Worm (Caenorhabditis elegans): ENCODE data around the gene srd-11.

Gene srd-11

DNA sequence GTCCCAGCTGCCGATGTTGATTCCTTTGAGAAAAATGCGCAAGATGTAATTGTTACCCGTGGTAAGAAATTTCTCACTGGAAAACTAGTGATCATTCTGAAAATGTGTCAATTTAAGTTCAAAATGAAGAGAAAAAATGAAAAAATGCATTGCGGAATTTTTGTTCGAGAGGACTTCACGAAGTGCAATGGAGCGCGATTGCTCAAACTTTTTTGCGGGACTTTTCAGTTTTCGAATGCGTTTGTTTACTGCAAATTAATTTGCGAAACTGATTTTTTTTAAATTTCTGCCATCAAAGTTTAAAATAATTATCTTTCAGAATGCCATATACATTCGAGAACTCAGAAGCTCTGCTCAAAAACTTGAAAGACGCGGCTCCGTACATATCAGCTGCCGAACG is 51.1 kb downstream of the srd-11 start, which contains the start of the genes nuaf-1 and bir-2 (continued):
- TF ChIP-seq F44E2.7 (GFP tag; IDR thresholded peaks at IDR 0.05) (no peak), nhr-77 (tag; optimal IDR thresholded peaks at IDR 0.05) (no peak), mxl-3 (GFP tag; optimal IDR thresholded peaks at IDR 0.05) (no peak), spr-1 (tag; optimal IDR thresholded peaks at IDR 0.05) (no peak), fkh-10 (GFP tag; optimal IDR thresholded peaks at IDR 0.05) (no peak), egl-27 (tag; optimal IDR thresholded peaks at IDR 0.05) (no peak), F37D6.2 (tag; optimal IDR thresholded peaks at IDR 0.05) (no peak), lim-7 (GFP tag; IDR thresholded peaks at IDR 0.05) (no peak), mdt-29 (GFP tag; IDR thresholded peaks at IDR 0.05) (no peak), Y75B8A.6 (GFP tag; IDR thresholded peaks at IDR 0.05) (no peak), egl-43 (GFP tag; IDR thresholded peaks at IDR 0.05) (no peak), dmd-6 (GFP tag; IDR thresholded peaks at IDR 0.05) (no peak), ZK337.2 (GFP tag; IDR thresholded peaks at IDR 0.05) (no peak), madf-5 (GFP tag; IDR thresholded peaks at IDR 0.05) (no peak), madf-9 (GFP tag; conservative IDR thresholded peaks at IDR 0.05) (no peak), nhr-6 (tag; optimal IDR thresholded peaks at IDR 0.05) (peak; percentile 90), set-16 (GFP tag; IDR thresholded peaks at IDR 0.05) (no peak), zfp-3 (GFP tag; conservative IDR thresholded peaks at IDR 0.05) (no peak), nhr-42 (GFP tag; IDR thresholded peaks at IDR 0.05) (no peak), Y105C5A.15 (GFP tag; IDR thresholded peaks at IDR 0.05) (no peak), ceh-32 (tag; optimal IDR thresholded peaks at IDR 0.05; ENCODE audit: poor library complexity) (no peak), ama-1 (optimal IDR thresholded peaks at IDR 0.05) (no peak), daf-12 (tag; optimal IDR thresholded peaks at IDR 0.05) (no peak), nhr-41 (GFP tag; IDR thresholded peaks at IDR 0.05) (no peak), unc-130 (GFP tag; optimal IDR thresholded peaks at IDR 0.05) (no peak), snpc-4 (tag; optimal IDR thresholded peaks at IDR 0.05) (no peak), php-3 (GFP tag; IDR thresholded peaks at IDR 0.05) (no peak), spr-3 (GFP tag; optimal IDR thresholded peaks at IDR 0.05) (no peak), lin-38 (GFP tag; IDR thresholded peaks at IDR 0.05) (peak; percentile 95), rbr-2 (tag; optimal IDR thresholded peaks at IDR 0.05) (no peak), pqm-1 (tag; optimal IDR thresholded peaks at IDR 0.05) (no peak), unc-62 (GFP tag; optimal IDR thresholded peaks at IDR 0.05 in 1 of 2) (no peak), unc-62 (tag; optimal IDR thresholded peaks at IDR 0.05) (no peak), fos-1 (tag; optimal IDR thresholded peaks at IDR 0.05) (no peak), nhr-48 (tag; optimal IDR thresholded peaks at IDR 0.05) (no peak), lsy-2 (tag; optimal IDR thresholded peaks at IDR 0.05) (peak in 1 of 2 experiments; percentile 65), saeg-2 (GFP tag; IDR thresholded peaks at IDR 0.05) (no peak), T20F7.1 (GFP tag; optimal IDR thresholded peaks at IDR 0.05) (no peak), ces-1 (GFP tag; optimal IDR thresholded peaks at IDR 0.05) (no peak), duxl-1 (tag; optimal IDR thresholded peaks at IDR 0.05; ENCODE audit: poor library complexity) (no peak), D1046.2 (GFP tag; IDR thresholded peaks at IDR 0.05) (no peak), zip-11 (GFP tag; IDR thresholded peaks at IDR 0.05) (no peak), ztf-7 (tag; optimal IDR thresholded peaks at IDR 0.05) (no peak), lin-29 (GFP tag; IDR thresholded peaks at IDR 0.05) (no peak), aly-2 (tag; optimal IDR thresholded peaks at IDR 0.05) (no peak), hmg-1.1 (GFP tag; IDR thresholded peaks at IDR 0.05) (0 out of 2 replicates have a peak, but pooled peaks have one; percentile 19), F10B5.3 (tag; optimal IDR thresholded peaks at IDR 0.05) (no peak), dmd-8 (GFP tag; IDR thresholded peaks at IDR 0.05) (no peak), dve-1 (tag; optimal IDR thresholded peaks at IDR 0.05; ENCODE audit: insufficient read depth) (peak; percentile 52), zag-1 (tag; optimal IDR thresholded peaks at IDR 0.05) (no peak), nhr-11 (tag; optimal IDR thresholded peaks at IDR 0.05) (no peak), cey-2 (tag; optimal IDR thresholded peaks at IDR 0.05; ENCODE audit: borderline replicate concordance, insufficient read depth) (no peak), Y5F2A.4 (GFP tag; optimal IDR thresholded peaks at IDR 0.05) (no peak)

All from whole organism, L4 larva.